Worm (Caenorhabditis elegans) whole organism, L4/young adult: ENCODE results near the gene hpo-10.

Experiments
- W03F9.2 ChIP-seq: fragments of 150-350 bp; optimal IDR thresholded peaks from 2 replicates; lab custom pipeline; 2014; ENCODE audit warnings: missing biosample characterization, missing genetic modification characterization
- dao-5 ChIP-seq: sonication (generic microtip); optimal IDR thresholded peaks from 2 replicates; lab custom pipeline; 2016; ENCODE audit warnings: missing genotype, missing genetic modification characterization, moderate library complexity, missing compliant biosample characterization
- him-1 ChIP-seq: sonication (generic microtip); optimal IDR thresholded peaks from 2 replicates; lab custom pipeline; 2016; ENCODE audit warnings: missing genotype, missing genetic modification reagents, missing genetic modification characterization, missing compliant biosample characterization

hpo-10 gene

ce11 chrIII:5888675-5889074 lies 9.4 kb downstream of the hpo-10 start, which contains the start of gene C28H8.8:
Gene C28H8.8, minus strand, starts transcription at chrIII:5888775.
- TF ChIP-seq W03F9.2 (tag; lab: Kevin White, UChicago) (no peak), dao-5 (no peak), him-1 (tag; lab: Kevin White, UChicago) (no peak)

ce11 chrIII:5892909-5893308 lies 13.6 kb downstream of the hpo-10 start:
- TF ChIP-seq dao-5: no peak
- TF ChIP-seq him-1 (tag; lab: Kevin White, UChicago): no peak
- TF ChIP-seq W03F9.2 (tag; lab: Kevin White, UChicago): no peak

ce11 chrIII:5895913-5896312 lies 16.6 kb downstream of the hpo-10 start, which contains the start of gene pxl-1:
Gene pxl-1, minus strand, starts transcription at chrIII:5896013.
- TF ChIP-seq dao-5: no peak
- no peak for TF ChIP-seq W03F9.2 (tag; lab: Kevin White, UChicago)
- TF ChIP-seq him-1 (tag; lab: Kevin White, UChicago): no peak

DNA sequence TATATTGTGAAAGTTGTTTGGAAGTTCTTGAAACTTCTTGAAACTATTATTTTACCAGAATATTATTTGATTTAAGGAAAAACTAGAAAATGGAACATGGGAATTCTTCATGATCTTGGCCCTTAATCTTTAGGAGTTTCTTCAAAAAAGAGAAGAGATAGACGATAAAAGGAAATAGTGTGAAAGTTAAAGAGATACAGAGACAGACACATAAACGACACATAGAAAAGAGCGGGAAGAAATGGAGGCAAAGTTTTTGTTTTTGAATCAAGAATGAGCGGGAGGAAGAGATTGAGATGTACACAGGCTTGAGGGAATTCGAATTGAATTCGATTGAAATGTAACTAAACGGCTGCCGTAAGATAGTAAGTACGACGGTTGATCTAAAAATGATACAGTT lies 18.2 kb downstream of the hpo-10 start:
- no peak for TF ChIP-seq him-1 (tag; lab: Kevin White, UChicago)
- no peak for TF ChIP-seq W03F9.2 (tag; lab: Kevin White, UChicago)
- TF ChIP-seq dao-5: no peak

DNA sequence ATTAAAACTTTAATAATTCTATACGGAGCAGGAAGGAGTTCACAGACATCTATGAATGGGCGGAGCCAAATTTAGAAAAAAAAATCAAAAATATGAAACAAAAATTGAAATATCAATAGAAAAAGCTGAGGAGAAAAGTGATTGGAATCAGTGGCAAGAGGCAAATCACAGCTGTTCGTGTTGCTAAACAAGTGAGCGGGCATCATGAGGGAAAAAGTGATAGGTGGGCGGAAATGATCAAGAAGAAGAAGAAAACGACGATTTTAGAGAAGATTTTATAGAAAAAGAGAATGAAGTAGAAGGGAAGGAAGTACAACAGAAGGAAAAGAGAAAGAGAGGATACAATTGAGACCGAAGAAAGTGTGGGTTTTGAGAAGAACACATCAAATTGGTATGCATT lies 19.3 kb downstream of the hpo-10 start:
- TF ChIP-seq dao-5: no peak
- no peak for TF ChIP-seq him-1 (tag; lab: Kevin White, UChicago)
- TF ChIP-seq W03F9.2 (tag; lab: Kevin White, UChicago): no peak

DNA sequence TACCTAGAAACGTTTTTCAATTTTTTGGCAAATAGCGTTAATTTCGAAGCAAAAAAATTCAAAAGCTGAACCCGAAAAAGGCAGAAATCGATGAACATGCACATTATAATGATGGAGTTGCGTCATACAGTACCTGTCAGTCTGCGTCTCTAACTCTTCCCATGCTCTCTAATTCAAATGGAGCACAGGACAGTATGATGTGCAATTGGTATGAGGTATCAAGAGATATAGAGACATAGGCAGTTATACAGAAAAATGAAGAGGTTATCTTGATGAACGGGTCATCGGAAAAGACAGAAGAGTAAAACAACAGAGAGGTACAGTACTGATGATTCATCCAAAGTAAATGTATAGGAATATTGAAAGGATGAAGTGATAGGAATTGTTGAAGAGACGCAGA lies 21.4 kb downstream of the hpo-10 start:
- TF ChIP-seq dao-5: no peak
- no peak for TF ChIP-seq him-1 (tag; lab: Kevin White, UChicago)
- no peak for TF ChIP-seq W03F9.2 (tag; lab: Kevin White, UChicago)

ce11 chrIII:5902558-5902957 lies 23.3 kb downstream of the hpo-10 start:
- TF ChIP-seq W03F9.2 (tag; lab: Kevin White, UChicago) (no peak), dao-5 (no peak), him-1 (tag; lab: Kevin White, UChicago) (no peak)

DNA sequence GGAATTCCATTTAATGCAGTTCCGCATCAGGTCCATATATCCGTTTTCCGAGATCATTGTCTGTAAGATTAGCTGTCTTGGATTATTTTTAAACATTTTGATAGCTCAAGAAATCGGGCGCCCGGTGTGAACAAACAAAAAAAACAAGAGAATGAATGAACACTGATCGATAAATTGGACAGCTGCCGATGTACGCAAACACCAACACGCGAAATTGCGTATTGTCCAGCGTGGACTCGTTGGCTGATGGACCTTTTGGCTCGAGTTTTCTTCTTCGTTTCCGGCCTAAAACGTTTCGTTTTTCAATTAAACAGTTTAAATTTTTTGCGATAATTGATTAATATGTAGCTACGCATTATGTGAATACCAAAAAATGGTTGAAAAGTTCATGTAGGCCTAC lies 26.8 kb downstream of the hpo-10 start, which contains the start of gene dpff-1:
Gene dpff-1 (minus strand): TSS at position 288 of the 400 bp plus-strand sequence.
- TF ChIP-seq dao-5 (no peak), him-1 (tag; lab: Kevin White, UChicago) (no peak), W03F9.2 (tag; lab: Kevin White, UChicago) (no peak)

DNA sequence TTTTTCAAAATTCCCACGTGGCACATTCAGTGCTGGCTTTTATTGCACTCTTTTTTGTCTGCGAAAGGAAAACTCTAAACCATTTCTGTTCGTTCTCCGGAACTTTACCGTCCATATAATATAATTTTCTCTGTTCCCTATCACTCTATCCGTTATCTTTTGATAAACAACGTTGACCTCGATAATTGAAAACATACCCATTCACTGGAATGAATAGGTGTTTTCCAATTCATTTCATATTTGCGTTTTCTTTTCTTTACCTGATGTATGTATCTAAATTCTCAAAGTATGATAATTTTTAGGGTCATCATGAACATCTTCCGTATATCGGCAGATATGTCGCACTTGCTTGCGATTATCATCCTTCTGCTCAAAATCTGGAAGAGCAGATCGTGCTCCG lies 27.5 kb downstream of the hpo-10 start, which contains the start of gene erd-2.2:
Gene erd-2.2 (plus strand): TSS at position 301 of the 400 bp plus-strand sequence.
- TF ChIP-seq him-1 (tag; lab: Kevin White, UChicago) (no peak), dao-5 (no peak), W03F9.2 (tag; lab: Kevin White, UChicago) (no peak)

DNA sequence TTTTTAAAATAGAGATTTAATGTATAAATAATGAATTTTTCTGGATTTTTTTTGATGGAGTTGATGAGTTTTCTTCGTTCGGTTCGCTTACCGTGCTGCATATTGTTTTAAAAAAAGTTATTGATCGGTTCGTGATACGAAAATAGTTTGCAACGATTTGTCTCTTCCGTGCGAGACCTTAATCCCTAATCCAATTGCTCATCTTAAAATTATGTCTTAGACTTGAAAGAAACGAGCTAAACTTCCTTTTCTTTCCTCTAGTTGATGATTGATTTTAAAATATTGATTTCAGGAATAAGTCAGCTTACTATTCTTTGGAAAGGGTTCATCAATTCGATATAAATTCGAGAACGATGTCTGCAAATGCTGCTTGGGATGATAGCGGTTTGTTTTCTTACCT lies 29.1 kb downstream of the hpo-10 start, which contains the start of gene C28H8.3:
Gene C28H8.3 (plus strand): TSS at position 293 of the 400 bp plus-strand sequence.
- TF ChIP-seq him-1 (tag; lab: Kevin White, UChicago): no peak
- TF ChIP-seq W03F9.2 (tag; lab: Kevin White, UChicago): no peak

DNA sequence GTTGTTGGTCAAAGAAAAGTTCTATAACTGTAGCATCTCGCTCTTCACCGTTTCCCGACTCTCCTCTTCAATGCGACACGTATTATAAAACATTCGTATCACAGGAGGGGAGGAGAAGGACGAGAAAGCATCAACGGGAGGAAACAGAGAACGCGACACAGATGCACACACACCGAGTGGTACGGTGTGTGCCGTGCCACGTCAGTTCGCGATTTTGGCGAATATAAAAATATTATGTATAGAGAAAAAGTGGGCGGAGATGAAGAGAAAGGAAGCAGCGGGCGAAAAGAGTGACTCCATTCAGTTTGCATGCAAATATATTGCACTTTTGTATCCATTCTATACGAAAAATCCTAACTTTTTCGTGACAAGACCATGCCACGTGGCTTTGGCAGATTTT lies 35.4 kb downstream of the hpo-10 start:
- TF ChIP-seq him-1 (tag; lab: Kevin White, UChicago) (no peak), dao-5 (no peak), W03F9.2 (tag; lab: Kevin White, UChicago) (no peak)

ce11 chrIII:5915926-5916325 lies 36.6 kb downstream of the hpo-10 start:
- TF ChIP-seq dao-5 (no peak), him-1 (tag; lab: Kevin White, UChicago) (no peak)

DNA sequence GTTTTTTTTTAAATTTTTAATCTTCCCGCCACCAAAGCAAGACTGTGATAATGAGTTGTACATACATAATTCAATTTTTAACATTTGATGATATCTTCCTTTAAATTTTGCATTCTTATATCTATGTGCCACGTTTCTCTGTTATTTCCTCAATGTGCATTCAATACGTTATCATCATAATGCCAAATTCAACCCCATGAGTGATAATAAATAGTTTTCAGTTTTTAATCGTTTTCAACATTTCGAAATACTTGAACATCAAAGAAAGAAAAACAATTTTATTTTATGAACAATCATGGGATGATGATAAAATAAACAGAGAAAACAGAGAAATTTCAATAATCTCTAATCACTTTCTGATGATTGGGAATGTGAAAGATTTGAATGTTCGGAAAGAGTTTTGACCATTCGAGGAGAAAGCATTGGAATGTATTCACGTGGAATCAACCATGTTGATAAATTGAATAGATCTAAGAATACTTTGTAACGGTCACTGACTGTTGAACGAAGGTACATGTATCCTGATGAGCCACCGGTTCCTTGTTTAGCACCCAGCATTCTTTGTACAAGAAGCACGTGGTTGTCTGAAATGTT lies 38.2 kb downstream of the hpo-10 start:
- TF ChIP-seq W03F9.2 (tag; lab: Kevin White, UChicago) (peak; percentile 9), him-1 (tag; lab: Kevin White, UChicago) (no peak)

DNA sequence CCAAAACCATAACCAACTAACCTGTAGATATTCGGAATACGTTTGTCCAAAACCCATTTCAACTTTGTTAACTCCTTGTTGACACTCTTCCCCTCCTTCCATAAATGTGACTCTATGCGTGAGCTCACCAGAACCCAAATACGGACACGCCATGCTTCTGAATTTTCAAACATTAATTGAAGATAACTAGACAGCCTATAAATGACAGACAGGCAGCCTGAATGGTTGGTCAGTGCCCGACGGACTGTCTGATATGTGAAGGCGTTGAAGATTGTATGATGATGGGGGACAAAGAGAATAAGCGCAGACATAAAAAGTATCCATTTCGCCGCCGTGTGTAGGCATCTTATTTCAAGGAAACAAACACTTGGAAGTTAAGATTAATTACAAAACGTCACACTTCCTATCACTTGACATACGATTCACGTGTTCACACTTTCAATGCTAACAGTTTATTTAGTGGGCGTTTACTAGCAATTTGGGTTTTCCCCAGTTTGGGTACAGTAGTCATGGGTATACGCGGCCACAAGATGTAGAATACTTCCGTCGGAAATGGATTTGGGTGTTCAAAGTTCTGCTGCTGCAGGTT lies 40.6 kb downstream of the hpo-10 start, which contains the start of the genes tdo-2 and C28H8.2:
Gene tdo-2 (minus strand): TSS at position 157 of the 589 bp plus-strand sequence.
Gene C28H8.2 (plus strand): TSS at position 524 of the 589 bp plus-strand sequence.
- no peak for TF ChIP-seq W03F9.2 (tag; lab: Kevin White, UChicago)
- no peak for TF ChIP-seq dao-5
- no peak for TF ChIP-seq him-1 (tag; lab: Kevin White, UChicago)
